Fruit fly (Drosophila melanogaster) whole organism, prepupa: ENCODE measurements around the gene CG14711.

Experiments
- CG8119 ChIP-seq: fragments of 200-800 bp; sonication (Bioruptor generic); IDR thresholded peaks from 3 replicates; pipeline ENCODE4 v1.3.6; 2022; ENCODE audit warnings: missing biosample characterization, missing genetic modification characterization
- Eip93F ChIP-seq: fragments of 200-800 bp; sonication (Bioruptor generic); optimal IDR thresholded peaks from 2 replicates; lab custom pipeline; 2016; ENCODE audit warnings: missing biosample characterization, mild to moderate bottlenecking, missing genetic modification characterization
- Gug ChIP-seq: fragments of 200-800 bp; sonication (Bioruptor generic); IDR thresholded peaks from 2 replicates; pipeline ENCODE4 v1.3.6; 2022; ENCODE audit warnings: missing biosample characterization, missing genetic modification characterization
- spab ChIP-seq: fragments of 200-800 bp; sonication (Bioruptor generic); optimal IDR thresholded peaks from 2 replicates; lab custom pipeline; 2017; ENCODE audit warnings: missing biosample characterization, mild to moderate bottlenecking, missing genetic modification characterization, missing genetic modification reagents

DNA sequence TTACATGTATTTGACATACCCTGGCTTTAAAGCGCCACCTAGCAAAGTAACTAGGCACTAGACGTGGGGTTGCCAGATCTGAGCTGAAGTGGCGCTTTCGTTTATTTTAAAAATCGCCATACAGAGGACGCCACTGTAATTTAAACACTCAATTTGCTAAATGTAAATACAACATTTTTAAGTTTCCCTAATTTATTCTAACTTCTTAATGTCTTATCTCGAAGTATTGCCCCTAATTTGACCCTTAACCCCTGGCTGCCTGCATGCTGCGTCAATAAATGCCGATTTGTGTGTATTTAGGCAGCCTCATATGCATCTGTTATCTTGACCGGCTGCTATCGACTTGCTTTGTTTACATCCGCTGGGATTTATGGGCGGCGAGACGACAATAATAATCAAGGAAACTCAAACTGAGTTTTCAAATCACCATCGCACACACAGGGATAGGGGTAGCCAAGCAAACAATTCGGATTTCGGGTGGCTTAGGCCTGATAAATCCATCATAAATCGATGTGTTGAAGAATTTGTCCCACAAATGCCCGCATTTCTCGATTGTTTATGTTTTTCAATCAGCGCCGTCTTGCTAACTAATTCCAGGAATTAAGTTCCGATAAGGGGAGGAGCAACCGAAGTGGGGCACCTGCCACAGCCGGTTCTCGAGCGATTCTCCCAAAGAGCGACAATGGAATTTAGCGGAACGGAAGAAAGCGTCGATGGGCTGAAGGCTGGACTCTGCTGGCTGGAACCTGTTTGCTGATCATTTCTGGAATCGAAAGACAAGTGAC is 9.7 kb upstream of the CG14711 start:
- TF ChIP-seq Gug (GFP tag; lab: Robert Waterston, UW) (no peak), Eip93F (GFP tag; lab: Kevin White, UChicago) (no peak), spab (GFP tag; lab: Kevin White, UChicago) (no peak), CG8119 (GFP tag; lab: Robert Waterston, UW) (no peak)
